Worm (Caenorhabditis elegans): ENCODE measurements around the gene T26H5.4.

Gene T26H5.4

ce11 chrV:15423601-15424000 lies 24.9 kb downstream of the T26H5.4 start, which contains the start of gene fbxa-104:
Gene fbxa-104, minus strand, starts transcription at chrV:15423683.
- TF ChIP-seq C16A3.4 (tag; optimal IDR thresholded peaks at IDR 0.05) (no peak), lin-15B (tag; optimal IDR thresholded peaks at IDR 0.05) (no peak), swsn-7 (tag; optimal IDR thresholded peaks at IDR 0.05) (no peak), nhr-85 (tag) (no peak), lin-35 (GFP tag; optimal IDR thresholded peaks at IDR 0.05) (no peak), ztf-11 (tag; optimal IDR thresholded peaks at IDR 0.05) (no peak), ces-1 (GFP tag; optimal IDR thresholded peaks at IDR 0.05) (no peak), aha-1 (tag; optimal IDR thresholded peaks at IDR 0.05) (no peak)

ce11 chrV:15417822-15418221 lies 30.7 kb downstream of the T26H5.4 start, which contains the start of gene T06E6.10:
Gene T06E6.10, plus strand, starts transcription at chrV:15418122.
- TF ChIP-seq ztf-11 (tag; optimal IDR thresholded peaks at IDR 0.05): no peak
- no peak for TF ChIP-seq nhr-11 (tag; optimal IDR thresholded peaks at IDR 0.05)
- no peak for TF ChIP-seq efl-1 (optimal IDR thresholded peaks at IDR 0.05)
- TF ChIP-seq efl-1 (GFP tag; optimal IDR thresholded peaks at IDR 0.05 in 1 of 2): no peak
- TF ChIP-seq xbp-1 (tag; optimal IDR thresholded peaks at IDR 0.05): no peak
- no peak for TF ChIP-seq fkh-8 (tag; optimal IDR thresholded peaks at IDR 0.05)
- no peak for TF ChIP-seq swsn-7 (tag; optimal IDR thresholded peaks at IDR 0.05)
- TF ChIP-seq lin-15B (tag; optimal IDR thresholded peaks at IDR 0.05): no peak
- TF ChIP-seq snu-23 (GFP tag; optimal IDR thresholded peaks at IDR 0.05): no peak
- TF ChIP-seq vab-15 (tag; optimal IDR thresholded peaks at IDR 0.05): no peak
- no peak for TF ChIP-seq grh-1 (GFP tag; IDR thresholded peaks at IDR 0.05)
- no peak for TF ChIP-seq C16A3.4 (tag; optimal IDR thresholded peaks at IDR 0.05)
- TF ChIP-seq ceh-82 (tag; optimal IDR thresholded peaks at IDR 0.05): no peak
- TF ChIP-seq nhr-47 (tag; optimal IDR thresholded peaks at IDR 0.05): no peak
- TF ChIP-seq nhr-71 (tag; optimal IDR thresholded peaks at IDR 0.05): no peak
- TF ChIP-seq ceh-88 (GFP tag; IDR thresholded peaks at IDR 0.05): no peak
- TF ChIP-seq aha-1 (tag; optimal IDR thresholded peaks at IDR 0.05): no peak
- TF ChIP-seq tbx-2 (tag; optimal IDR thresholded peaks at IDR 0.05): no peak
- no peak for TF ChIP-seq mab-9 (GFP tag; IDR thresholded peaks at IDR 0.05)

- TF ChIP-seq C04F5.9 (tag; optimal IDR thresholded peaks at IDR 0.05) (no peak), unc-98 (GFP tag; IDR thresholded peaks at IDR 0.05) (no peak), snu-23 (GFP tag; optimal IDR thresholded peaks at IDR 0.05) (no peak), ceh-90 (tag; optimal IDR thresholded peaks at IDR 0.05) (no peak), tbx-2 (tag; optimal IDR thresholded peaks at IDR 0.05) (no peak), dpl-1 (GFP tag; optimal IDR thresholded peaks at IDR 0.05) (no peak), mdl-1 (tag; optimal IDR thresholded peaks at IDR 0.05) (no peak), nhr-85 (tag) (no peak), efl-3 (GFP tag; optimal IDR thresholded peaks at IDR 0.05) (no peak), hlh-17 (GFP tag; optimal IDR thresholded peaks at IDR 0.05; ENCODE audit: borderline replicate concordance) (no peak)
These were observed 32.5 kb downstream of the T26H5.4 start, which contains the start of gene srh-265 for ce11 chrV:15415951-15416350. Gene srh-265, plus strand, starts transcription at chrV:15416251.

- no peak for TF ChIP-seq fkh-4 (tag; optimal IDR thresholded peaks at IDR 0.05; ENCODE audit: borderline replicate concordance)
- TF ChIP-seq snu-23 (GFP tag; optimal IDR thresholded peaks at IDR 0.05): no peak
- TF ChIP-seq elt-2 (tag; optimal IDR thresholded peaks at IDR 0.05): no peak
- no peak for TF ChIP-seq mdl-1 (tag; optimal IDR thresholded peaks at IDR 0.05)
- no peak for TF ChIP-seq ceh-88 (GFP tag; IDR thresholded peaks at IDR 0.05)
- TF ChIP-seq C04F5.9 (tag; optimal IDR thresholded peaks at IDR 0.05): no peak
- no peak for TF ChIP-seq unc-98 (GFP tag; IDR thresholded peaks at IDR 0.05)
- no peak for TF ChIP-seq fos-1 (tag; optimal IDR thresholded peaks at IDR 0.05)
- TF ChIP-seq dsc-1 (tag; optimal IDR thresholded peaks at IDR 0.05): no peak
- TF ChIP-seq pax-3 (tag; optimal IDR thresholded peaks at IDR 0.05): no peak
- no peak for TF ChIP-seq nhr-28 (tag; optimal IDR thresholded peaks at IDR 0.05)
- TF ChIP-seq nhr-90 (tag; optimal IDR thresholded peaks at IDR 0.05; ENCODE audit: poor library complexity): no peak
- no peak for TF ChIP-seq nhr-12 (tag; optimal IDR thresholded peaks at IDR 0.05)
- TF ChIP-seq nhr-19 (GFP tag; conservative IDR thresholded peaks at IDR 0.05): no peak
- TF ChIP-seq fkh-8 (tag; optimal IDR thresholded peaks at IDR 0.05): no peak
- TF ChIP-seq nhr-76 (tag; optimal IDR thresholded peaks at IDR 0.05): no peak
- no peak for TF ChIP-seq egl-27 (tag; optimal IDR thresholded peaks at IDR 0.05)
These were observed 34.7 kb downstream of the T26H5.4 start, which contains the start of gene srh-264 for ce11 chrV:15413847-15414246. Gene srh-264, plus strand, starts transcription at chrV:15414147.
